Worm (Caenorhabditis elegans) whole organism, L2 larva: ENCODE results near the gene wdr-46.
A peak's percentile ranks its signal among the peaks of the same experiment; 100 is the strongest.

Source experiments
- F13H6.1 ChIP-seq: sonication (generic microtip); optimal IDR thresholded peaks from 2 replicates; lab custom pipeline; 2016; ENCODE audit warnings: missing genetic modification characterization, missing compliant biosample characterization
- crh-2 ChIP-seq: sonication (generic microtip); optimal IDR thresholded peaks from 2 replicates; lab custom pipeline; 2017; ENCODE audit warnings: missing biosample characterization, missing genetic modification characterization
- egl-27 ChIP-seq: sonication (generic microtip); optimal IDR thresholded peaks from 3 replicates; lab custom pipeline; 2017; ENCODE audit warnings: missing biosample characterization, missing genetic modification reagents, missing genetic modification characterization
- fos-1 ChIP-seq: fragments of 150-350 bp; optimal IDR thresholded peaks from 2 replicates; lab custom pipeline; 2014; ENCODE audit warnings: missing biosample characterization, missing genetic modification characterization
- sem-4 ChIP-seq: fragments of 150-350 bp; optimal IDR thresholded peaks from 2 replicates; lab custom pipeline; 2014; ENCODE audit warnings: missing biosample characterization, missing genetic modification reagents, missing genetic modification characterization
- sma-9 ChIP-seq, 2 experiments: fragments of 150-350 bp in 1 of 2; sonication (generic microtip) in 1 of 2; optimal IDR thresholded peaks; 2 replicates each; lab custom pipeline; 2014 to 2016; ENCODE audit warnings: missing genetic modification characterization in 2 of 2, mild to moderate bottlenecking in 1 of 2, missing biosample characterization in 1 of 2, missing compliant biosample characterization in 1 of 2, missing genetic modification reagents in 1 of 2, moderate library complexity in 1 of 2
- unc-62 ChIP-seq: fragments of 150-350 bp; optimal IDR thresholded peaks from 2 replicates; lab custom pipeline; 2014; ENCODE audit warnings: missing biosample characterization, missing genetic modification reagents, missing genetic modification characterization
- ztf-4 ChIP-seq: fragments of 150-350 bp; optimal IDR thresholded peaks from 2 replicates; lab custom pipeline; 2014; ENCODE audit warnings: missing biosample characterization, missing genetic modification characterization

wdr-46 gene

ce11 chrIV:12420455-12420854 lies 48.4 kb downstream of the wdr-46 start, which contains the start of gene ugt-65:
ugt-65 (plus strand) TSS chrIV:12420683.
- TF ChIP-seq F13H6.1 (tag; lab: Kevin White, UChicago) (peak; percentile 6), egl-27 (tag; lab: Kevin White, UChicago) (no peak), crh-2 (peak; percentile 15), sma-9 (GFP tag; optimal IDR thresholded peaks at IDR 0.05; lab: Kevin White, UChicago) (peak; percentile 86), sma-9 (tag; optimal IDR thresholded peaks at IDR 0.05; lab: Kevin White, UChicago) (no peak), sem-4 (no peak), unc-62 (GFP tag; lab: Kevin White, UChicago) (no peak), ztf-4 (tag; lab: Kevin White, UChicago) (no peak), fos-1 (peak; percentile 71)
- TF ChIP-seq, all 48 proteins: peak for 4
